Worm (Caenorhabditis elegans) whole organism, L2 larva: ENCODE measurements around the gene clc-20.

Experiments
- C34F6.9 ChIP-seq: fragments of 150-350 bp; optimal IDR thresholded peaks from 2 replicates; lab custom pipeline; 2014; ENCODE audit warnings: missing biosample characterization, missing genetic modification characterization
- F13H6.1 ChIP-seq: sonication (generic microtip); optimal IDR thresholded peaks from 2 replicates; lab custom pipeline; 2016; ENCODE audit warnings: missing genetic modification characterization, missing compliant biosample characterization
- R02D3.7 ChIP-seq: fragments of 150-350 bp; optimal IDR thresholded peaks from 2 replicates; lab custom pipeline; 2014; ENCODE audit warnings: missing biosample characterization, missing genetic modification characterization
- Y55F3AM.14 ChIP-seq: fragments of 200-800 bp; sonication (Bioruptor generic); optimal IDR thresholded peaks from 2 replicates; lab custom pipeline; 2018; ENCODE audit warnings: mild to moderate bottlenecking, missing genetic modification characterization, missing compliant biosample characterization
- ZK546.5 ChIP-seq: sonication (generic microtip); optimal IDR thresholded peaks from 2 replicates; lab custom pipeline; 2017; ENCODE audit warnings: missing biosample characterization, missing genetic modification characterization
- alr-1 ChIP-seq: fragments of 150-350 bp; optimal IDR thresholded peaks from 2 replicates; lab custom pipeline; 2014; ENCODE audit warnings: missing biosample characterization, missing genetic modification characterization
- aly-2 ChIP-seq: fragments of 150-350 bp; optimal IDR thresholded peaks from 2 replicates; lab custom pipeline; 2014; ENCODE audit warnings: missing biosample characterization, missing genetic modification characterization
- blmp-1 ChIP-seq: sonication (generic microtip); optimal IDR thresholded peaks from 2 replicates; lab custom pipeline; 2017; ENCODE audit warnings: missing genetic modification characterization, mild to moderate bottlenecking, missing compliant biosample characterization, antibody characterized with exemption, moderate library complexity; ENCODE audit not compliant: insufficient read depth
- ceh-16 ChIP-seq: fragments of 150-350 bp; optimal IDR thresholded peaks from 2 replicates; lab custom pipeline; 2014; ENCODE audit warnings: missing biosample characterization, missing genetic modification characterization
- ceh-82 ChIP-seq: fragments of 150-350 bp; optimal IDR thresholded peaks from 2 replicates; lab custom pipeline; 2014; ENCODE audit warnings: missing biosample characterization, missing genetic modification characterization
- crh-2 ChIP-seq: sonication (generic microtip); optimal IDR thresholded peaks from 2 replicates; lab custom pipeline; 2017; ENCODE audit warnings: missing biosample characterization, missing genetic modification characterization
- dmd-4 ChIP-seq: sonication (generic microtip); optimal IDR thresholded peaks from 2 replicates; lab custom pipeline; 2017; ENCODE audit warnings: missing biosample characterization, missing genetic modification characterization
- egl-27 ChIP-seq: sonication (generic microtip); optimal IDR thresholded peaks from 3 replicates; lab custom pipeline; 2017; ENCODE audit warnings: missing biosample characterization, missing genetic modification reagents, missing genetic modification characterization
- elt-1 ChIP-seq: fragments of 150-350 bp; optimal IDR thresholded peaks from 2 replicates; lab custom pipeline; 2014; ENCODE audit warnings: missing biosample characterization, missing genetic modification characterization
- elt-3 ChIP-seq: sonication (generic microtip); optimal IDR thresholded peaks from 2 replicates; lab custom pipeline; 2017; ENCODE audit warnings: missing biosample characterization, missing genetic modification characterization
- gmeb-1 ChIP-seq: fragments of 150-350 bp; optimal IDR thresholded peaks from 2 replicates; lab custom pipeline; 2014; ENCODE audit warnings: missing biosample characterization, missing genetic modification characterization
- lin-11 ChIP-seq: fragments of 150-350 bp; sonication (generic microtip); optimal IDR thresholded peaks from 2 replicates; lab custom pipeline; 2014; ENCODE audit warnings: missing biosample characterization, missing genetic modification characterization, inconsistent platforms, mixed read lengths
- lin-13 ChIP-seq: fragments of 150-350 bp; optimal IDR thresholded peaks from 2 replicates; lab custom pipeline; 2014; ENCODE audit warnings: missing biosample characterization, missing genetic modification reagents, missing genetic modification characterization
- lin-39 ChIP-seq: fragments of 150-350 bp; optimal IDR thresholded peaks from 2 replicates; lab custom pipeline; 2014; ENCODE audit warnings: missing biosample characterization, missing genetic modification reagents, missing genetic modification characterization
- lsy-2 ChIP-seq, 2 experiments: fragments of 150-350 bp in 1 of 2; sonication (generic microtip) in 1 of 2; optimal IDR thresholded peaks; 2 replicates each; lab custom pipeline; 2014 to 2017; ENCODE audit warnings: missing biosample characterization in 2 of 2, missing genetic modification characterization in 2 of 2
- mab-5 ChIP-seq: fragments of 150-350 bp; optimal IDR thresholded peaks from 2 replicates; lab custom pipeline; 2014; ENCODE audit warnings: missing biosample characterization, missing genetic modification characterization
- mbf-1 ChIP-seq: sonication (generic microtip); optimal IDR thresholded peaks from 2 replicates; lab custom pipeline; 2017; ENCODE audit warnings: missing biosample characterization, missing genetic modification characterization
- mdl-1 ChIP-seq, 2 experiments: fragments of 150-350 bp in 1 of 2; sonication (generic microtip) in 1 of 2; optimal IDR thresholded peaks; 2 replicates each; lab custom pipeline; 2017; ENCODE audit warnings: missing biosample characterization in 2 of 2, missing genetic modification characterization in 2 of 2
- nhr-10 ChIP-seq: sonication (generic microtip); optimal IDR thresholded peaks from 2 replicates; lab custom pipeline; 2017; ENCODE audit warnings: missing biosample characterization, missing genetic modification characterization
- nhr-11 ChIP-seq: fragments of 150-350 bp; optimal IDR thresholded peaks from 2 replicates; lab custom pipeline; 2014; ENCODE audit warnings: missing biosample characterization, missing genetic modification characterization
- nhr-12 ChIP-seq: fragments of 150-350 bp; optimal IDR thresholded peaks from 2 replicates; lab custom pipeline; 2014; ENCODE audit warnings: missing biosample characterization, missing genetic modification characterization
- nhr-129 ChIP-seq: fragments of 150-350 bp; optimal IDR thresholded peaks from 2 replicates; lab custom pipeline; 2014; ENCODE audit warnings: missing biosample characterization, missing genetic modification characterization
- nhr-21 ChIP-seq: fragments of 150-350 bp; optimal IDR thresholded peaks from 2 replicates; lab custom pipeline; 2014; ENCODE audit warnings: missing biosample characterization, missing genetic modification characterization
- nhr-23 ChIP-seq: fragments of 150-350 bp; optimal IDR thresholded peaks from 2 replicates; lab custom pipeline; 2014; ENCODE audit warnings: missing biosample characterization, missing genetic modification reagents, missing genetic modification characterization
- nhr-237 ChIP-seq: fragments of 150-350 bp; optimal IDR thresholded peaks from 2 replicates; lab custom pipeline; 2014; ENCODE audit warnings: missing biosample characterization, missing genetic modification characterization
- nhr-25 ChIP-seq: fragments of 150-350 bp; sonication (generic microtip); optimal IDR thresholded peaks from 3 replicates; lab custom pipeline; 2014; ENCODE audit warnings: missing biosample characterization, missing genetic modification characterization
- nhr-6 ChIP-seq: fragments of 150-350 bp; optimal IDR thresholded peaks from 2 replicates; lab custom pipeline; 2014; ENCODE audit warnings: missing biosample characterization, missing genetic modification characterization
- nhr-77 ChIP-seq: fragments of 150-350 bp; optimal IDR thresholded peaks from 2 replicates; lab custom pipeline; 2014; ENCODE audit warnings: missing biosample characterization, missing genetic modification characterization
- peb-1 ChIP-seq: fragments of 150-350 bp; optimal IDR thresholded peaks from 2 replicates; lab custom pipeline; 2014; ENCODE audit warnings: missing biosample characterization, missing genetic modification characterization
- sem-4 ChIP-seq: fragments of 150-350 bp; optimal IDR thresholded peaks from 2 replicates; lab custom pipeline; 2014; ENCODE audit warnings: missing biosample characterization, missing genetic modification reagents, missing genetic modification characterization
- skn-1 ChIP-seq: sonication (generic microtip); optimal IDR thresholded peaks from 2 replicates; lab custom pipeline; 2017; ENCODE audit warnings: missing biosample characterization, missing genetic modification characterization
- sma-3 ChIP-seq: sonication (generic microtip); optimal IDR thresholded peaks from 2 replicates; lab custom pipeline; 2016; ENCODE audit warnings: missing genetic modification reagents, missing genetic modification characterization, missing compliant biosample characterization
- sma-9 ChIP-seq, 2 experiments: fragments of 150-350 bp in 1 of 2; sonication (generic microtip) in 1 of 2; optimal IDR thresholded peaks; 2 replicates each; lab custom pipeline; 2014 to 2016; ENCODE audit warnings: missing genetic modification characterization in 2 of 2, mild to moderate bottlenecking in 1 of 2, missing biosample characterization in 1 of 2, missing compliant biosample characterization in 1 of 2, missing genetic modification reagents in 1 of 2, moderate library complexity in 1 of 2
- snpc-4 ChIP-seq: fragments of 150-350 bp; optimal IDR thresholded peaks from 2 replicates; lab custom pipeline; 2014; ENCODE audit warnings: missing biosample characterization, missing genetic modification characterization
- unc-39 ChIP-seq: fragments of 150-350 bp; optimal IDR thresholded peaks from 2 replicates; lab custom pipeline; 2014; ENCODE audit warnings: missing biosample characterization, missing genetic modification characterization
- unc-55 ChIP-seq: fragments of 150-350 bp; sonication (generic microtip); optimal IDR thresholded peaks from 3 replicates; lab custom pipeline; 2014; ENCODE audit warnings: missing biosample characterization, missing genetic modification reagents, missing genetic modification characterization
- unc-62 ChIP-seq: fragments of 150-350 bp; optimal IDR thresholded peaks from 2 replicates; lab custom pipeline; 2014; ENCODE audit warnings: missing biosample characterization, missing genetic modification reagents, missing genetic modification characterization
- zag-1 ChIP-seq: fragments of 150-350 bp; optimal IDR thresholded peaks from 2 replicates; lab custom pipeline; 2014; ENCODE audit warnings: missing biosample characterization, missing genetic modification characterization
- ztf-1 ChIP-seq: fragments of 200-800 bp; sonication (Bioruptor generic); conservative IDR thresholded peaks from 2 replicates; pipeline ENCODE4 v1.3.6; 2022; ENCODE audit warnings: missing genetic modification characterization, missing compliant biosample characterization
- ztf-11 ChIP-seq: sonication (generic microtip); optimal IDR thresholded peaks from 2 replicates; lab custom pipeline; 2017; ENCODE audit warnings: missing biosample characterization, missing genetic modification characterization
- ztf-4 ChIP-seq: fragments of 150-350 bp; optimal IDR thresholded peaks from 2 replicates; lab custom pipeline; 2014; ENCODE audit warnings: missing biosample characterization, missing genetic modification characterization

Gene clc-20

DNA sequence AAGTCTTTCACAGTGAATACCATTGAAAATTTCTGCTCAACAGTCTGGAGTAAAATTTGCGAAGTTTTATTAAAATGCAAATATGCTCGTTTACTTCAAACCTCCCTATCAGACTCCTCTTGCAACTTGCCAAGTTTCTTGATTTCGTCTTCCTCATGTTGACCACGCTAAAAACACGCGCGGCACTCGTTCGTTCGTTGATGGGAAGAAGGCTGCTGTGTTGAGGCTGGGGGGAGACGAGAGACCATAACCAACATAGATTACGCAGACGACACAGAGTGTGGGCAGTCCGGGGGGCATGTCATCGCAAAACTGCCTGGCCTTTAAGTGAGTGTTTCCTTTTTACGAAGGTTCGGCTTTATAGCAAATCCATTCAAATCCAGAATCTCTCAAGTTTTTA, 28.4 kb upstream of the clc-20 start (continued):
- TF ChIP-seq nhr-23 (tag; lab: Kevin White, UChicago), result no peak
- no peak for TF ChIP-seq Y55F3AM.14
- no peak for TF ChIP-seq skn-1 (tag; lab: Kevin White, UChicago)
- no peak for TF ChIP-seq mbf-1 (tag; lab: Kevin White, UChicago)
- TF ChIP-seq lsy-2 (tag; optimal IDR thresholded peaks at IDR 0.05; lab: Kevin White, UChicago), result peak in 1 of 2 experiments; percentile 18
- TF ChIP-seq aly-2 (tag; lab: Kevin White, UChicago), result no peak
- TF ChIP-seq unc-55 (GFP tag; lab: Kevin White, UChicago), result no peak
- TF ChIP-seq nhr-25 (tag; lab: Kevin White, UChicago), result peak; percentile 35
- TF ChIP-seq elt-1, result no peak

DNA sequence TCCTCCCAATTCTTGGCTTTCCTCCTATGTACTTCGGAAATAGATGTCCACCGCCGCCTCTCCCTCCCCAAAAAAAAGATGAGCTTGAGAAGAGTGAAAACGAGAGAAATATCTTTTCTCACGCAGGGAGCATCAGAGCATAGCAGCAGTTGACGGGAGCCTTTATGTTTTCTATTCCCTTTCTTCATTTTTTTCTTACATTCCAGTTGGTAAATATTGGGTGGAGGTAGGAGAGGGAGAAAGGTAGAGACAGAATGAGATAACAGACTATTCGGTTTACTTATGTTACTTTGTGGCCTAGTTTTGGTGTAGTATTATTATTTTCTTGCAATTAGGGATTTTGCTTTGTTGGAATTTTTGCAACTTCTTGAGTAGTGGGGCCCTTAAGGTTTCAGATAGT, 27.8 kb upstream of the clc-20 start:
- TF ChIP-seq snpc-4 (tag; lab: Kevin White, UChicago), result no peak
- no peak for TF ChIP-seq skn-1 (tag; lab: Kevin White, UChicago)
- TF ChIP-seq ceh-82 (tag; lab: Kevin White, UChicago), result no peak
- no peak for TF ChIP-seq nhr-237 (tag; lab: Kevin White, UChicago)
- no peak for TF ChIP-seq nhr-25 (tag; lab: Kevin White, UChicago)
- no peak for TF ChIP-seq nhr-11
- no peak for TF ChIP-seq nhr-12
- no peak for TF ChIP-seq lin-13 (GFP tag; lab: Kevin White, UChicago)
- no peak for TF ChIP-seq elt-1
- no peak for TF ChIP-seq gmeb-1 (tag; lab: Kevin White, UChicago)
- TF ChIP-seq nhr-129 (tag; lab: Kevin White, UChicago), result peak; percentile 48
- no peak for TF ChIP-seq F13H6.1
- no peak for TF ChIP-seq sma-3 (GFP tag; lab: Kevin White, UChicago)
- TF ChIP-seq unc-55 (GFP tag; lab: Kevin White, UChicago), result peak; percentile 5
- TF ChIP-seq nhr-77 (tag; lab: Kevin White, UChicago), result no peak
- no peak for TF ChIP-seq alr-1
- no peak for TF ChIP-seq lin-11 (tag; lab: Kevin White, UChicago)
- TF ChIP-seq C34F6.9, result peak; percentile 2
- TF ChIP-seq unc-39 (tag; lab: Kevin White, UChicago), result no peak
- TF ChIP-seq nhr-23 (tag; lab: Kevin White, UChicago), result no peak
- no peak for TF ChIP-seq blmp-1 (tag; lab: Kevin White, UChicago)
- TF ChIP-seq ztf-11, result no peak
- TF ChIP-seq ztf-4, result no peak

DNA sequence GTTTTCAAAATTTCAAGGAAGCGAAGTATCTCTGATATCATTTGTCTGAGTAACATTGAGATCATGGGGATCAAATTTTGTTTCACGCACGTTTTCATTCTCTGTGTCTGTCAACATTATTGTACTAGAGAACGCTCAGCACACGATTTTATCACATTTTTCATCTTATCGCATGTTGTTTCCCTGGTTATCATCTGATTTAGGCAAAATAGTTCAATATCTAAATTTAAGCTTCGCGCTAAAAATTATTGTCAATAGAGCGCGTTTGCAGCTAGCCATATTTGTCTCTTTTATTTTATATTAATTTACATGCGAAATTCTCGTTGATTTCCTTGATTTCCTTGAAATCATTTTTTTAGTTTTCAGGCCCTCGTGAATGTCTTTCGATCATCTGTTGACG, 26.9 kb upstream of the clc-20 start, which contains the start of gene K02F3.2:
K02F3.2 (plus strand) TSS at position 357 of the 400 bp plus-strand sequence.
- TF ChIP-seq F13H6.1 (peak; percentile 2), nhr-25 (tag; lab: Kevin White, UChicago) (peak; percentile 69), R02D3.7 (tag; lab: Kevin White, UChicago) (no peak), mbf-1 (tag; lab: Kevin White, UChicago) (no peak), ceh-16 (tag; lab: Kevin White, UChicago) (no peak), elt-3 (no peak), sem-4 (tag; lab: Kevin White, UChicago) (no peak), ceh-82 (tag; lab: Kevin White, UChicago) (no peak), ztf-11 (no peak), crh-2 (tag; lab: Kevin White, UChicago) (peak; percentile 73), mab-5 (no peak), lin-11 (tag; lab: Kevin White, UChicago) (no peak), mdl-1 (tag; optimal IDR thresholded peaks at IDR 0.05; lab: Kevin White, UChicago) (peak in 1 of 2 experiments; percentile 51), nhr-23 (tag; lab: Kevin White, UChicago) (no peak), elt-1 (no peak), gmeb-1 (tag; lab: Kevin White, UChicago) (peak; percentile 93), lin-13 (GFP tag; lab: Kevin White, UChicago) (no peak), snpc-4 (tag; lab: Kevin White, UChicago) (no peak), lin-39 (tag; lab: Kevin White, UChicago) (no peak), aly-2 (tag; lab: Kevin White, UChicago) (no peak), unc-39 (tag; lab: Kevin White, UChicago) (no peak), peb-1 (tag; lab: Kevin White, UChicago) (no peak), sma-9 (GFP tag; optimal IDR thresholded peaks at IDR 0.05; lab: Kevin White, UChicago) (peak; percentile 83), sma-9 (tag; optimal IDR thresholded peaks at IDR 0.05; lab: Kevin White, UChicago) (no peak), nhr-12 (no peak), Y55F3AM.14 (no peak), alr-1 (no peak), sma-3 (GFP tag; lab: Kevin White, UChicago) (peak; percentile 36), dmd-4 (tag; lab: Kevin White, UChicago) (no peak), skn-1 (tag; lab: Kevin White, UChicago) (no peak), ztf-4 (no peak), nhr-129 (tag; lab: Kevin White, UChicago) (peak; percentile 66), nhr-11 (no peak), zag-1 (no peak), nhr-77 (tag; lab: Kevin White, UChicago) (no peak), nhr-6 (tag; lab: Kevin White, UChicago) (no peak), unc-62 (no peak), nhr-21 (tag; lab: Kevin White, UChicago) (peak; percentile 92), blmp-1 (tag; lab: Kevin White, UChicago) (peak; percentile 42), ZK546.5 (tag; lab: Kevin White, UChicago) (no peak), lsy-2 (tag; optimal IDR thresholded peaks at IDR 0.05; lab: Kevin White, UChicago) (peak; percentile 13 to 66), ztf-1 (GFP tag; lab: Robert Waterston, UW) (no peak), egl-27 (tag; lab: Kevin White, UChicago) (no peak), nhr-10 (tag; lab: Kevin White, UChicago) (no peak)
